Worm (Caenorhabditis elegans): ENCODE measurements around the gene F59C12.4.
A peak's percentile ranks its signal among the peaks of the same experiment; 100 is the strongest.

Gene F59C12.4

ce11 chrX:16634708-16635107 lies 32.3 kb upstream of the F59C12.4 start (continued):
- TF ChIP-seq ztf-3 (GFP tag; optimal IDR thresholded peaks at IDR 0.05) = peak; percentile 10
- peak; percentile 82 for TF ChIP-seq madf-10 (tag; optimal IDR thresholded peaks at IDR 0.05)
- TF ChIP-seq unc-62 (GFP tag; optimal IDR thresholded peaks at IDR 0.05) = no peak
- TF ChIP-seq T26A5.8 (tag; optimal IDR thresholded peaks at IDR 0.05) = peak; percentile 52
- TF ChIP-seq lsy-27 (tag; optimal IDR thresholded peaks at IDR 0.05; ENCODE audit: borderline replicate concordance, insufficient read depth) = peak; percentile 54
- TF ChIP-seq Y56A3A.18 (GFP tag; IDR thresholded peaks at IDR 0.05) = peak; percentile 84
- peak; percentile 46 for TF ChIP-seq mxl-1 (tag; optimal IDR thresholded peaks at IDR 0.05)
- TF ChIP-seq akir-1 (GFP tag; optimal IDR thresholded peaks at IDR 0.05) = peak; percentile 21
- TF ChIP-seq egl-44 (GFP tag; IDR thresholded peaks at IDR 0.05) = 0 out of 2 replicates have a peak, but pooled peaks have one; percentile 41
- peak; percentile 37; the same call in 1 of the 2 replicates for TF ChIP-seq K11D2.4 (GFP tag; IDR thresholded peaks at IDR 0.05)
- peak; percentile 60 for TF ChIP-seq repo-1 (tag; optimal IDR thresholded peaks at IDR 0.05)
- peak; percentile 85 for TF ChIP-seq die-1 (tag; optimal IDR thresholded peaks at IDR 0.05)
- TF ChIP-seq D2030.7 (GFP tag; IDR thresholded peaks at IDR 0.05) = peak; percentile 88
- TF ChIP-seq unc-130 (GFP tag; optimal IDR thresholded peaks at IDR 0.05) = peak; percentile 30
- peak; percentile 69; the same call in 1 of the 2 replicates for TF ChIP-seq egl-18 (GFP tag; IDR thresholded peaks at IDR 0.05)
- TF ChIP-seq mel-28 (tag; optimal IDR thresholded peaks at IDR 0.05; ENCODE audit: borderline replicate concordance) = no peak
- peak; percentile 80 for TF ChIP-seq nhr-90 (tag; optimal IDR thresholded peaks at IDR 0.05)
- TF ChIP-seq B0261.1 (tag; optimal IDR thresholded peaks at IDR 0.05) = peak; percentile 98
- TF ChIP-seq nhr-179 (tag; optimal IDR thresholded peaks at IDR 0.05) = peak; percentile 30
- peak; percentile 33 for TF ChIP-seq tlf-1 (GFP tag; optimal IDR thresholded peaks at IDR 0.05)
- TF ChIP-seq attf-5 (GFP tag; optimal IDR thresholded peaks at IDR 0.05) = peak; percentile 71
- TF ChIP-seq atf-7 (tag; optimal IDR thresholded peaks at IDR 0.05) = peak; percentile 51
- peak; percentile 75 for TF ChIP-seq hmg-20 (GFP tag; IDR thresholded peaks at IDR 0.05)
- TF ChIP-seq Y67H2A.10 (GFP tag; conservative IDR thresholded peaks at IDR 0.05) = no peak
- peak; percentile 81 for TF ChIP-seq ztf-25 (GFP tag; IDR thresholded peaks at IDR 0.05)
- no peak for TF ChIP-seq tbx-9 (tag; optimal IDR thresholded peaks at IDR 0.05; ENCODE audit: borderline replicate concordance)
- TF ChIP-seq ets-4 (GFP tag; optimal IDR thresholded peaks at IDR 0.05) = peak; percentile 5
- peak; percentile 30 for TF ChIP-seq hrde-1 (tag; optimal IDR thresholded peaks at IDR 0.05; ENCODE audit: borderline replicate concordance)
- peak; percentile 86 for TF ChIP-seq lin-40 (tag; optimal IDR thresholded peaks at IDR 0.05)
- TF ChIP-seq F57A8.1 (GFP tag; optimal IDR thresholded peaks at IDR 0.05) = peak; percentile 38
- peak; percentile 28 for TF ChIP-seq sptf-2 (GFP tag; optimal IDR thresholded peaks at IDR 0.05)
- TF ChIP-seq dox-1 (GFP tag; IDR thresholded peaks at IDR 0.05) = peak; percentile 90
- no peak for TF ChIP-seq lag-1 (GFP tag; IDR thresholded peaks at IDR 0.05)
- peak; percentile 87 for TF ChIP-seq ZK185.1 (tag; optimal IDR thresholded peaks at IDR 0.05; ENCODE audit: poor library complexity, severe bottlenecking)
- 0 out of 2 replicates have a peak, but pooled peaks have one; percentile 78 for TF ChIP-seq cebp-2 (GFP tag; IDR thresholded peaks at IDR 0.05)
- no peak for TF ChIP-seq aptf-3 (GFP tag; IDR thresholded peaks at IDR 0.05)
- peak; percentile 36 for TF ChIP-seq nhr-80 (tag; optimal IDR thresholded peaks at IDR 0.05)
- TF ChIP-seq ztf-18 (tag; optimal IDR thresholded peaks at IDR 0.05) = peak; percentile 47
- TF ChIP-seq attf-3 (GFP tag; conservative IDR thresholded peaks at IDR 0.05) = 0 out of 2 replicates have a peak, but pooled peaks have one; percentile 20
- peak; percentile 35; the same call in 1 of the 2 replicates for TF ChIP-seq ztf-6 (GFP tag; IDR thresholded peaks at IDR 0.05)
- peak; percentile 70 for TF ChIP-seq ceh-27 (GFP tag; optimal IDR thresholded peaks at IDR 0.05)
- TF ChIP-seq F23B12.7 (tag; optimal IDR thresholded peaks at IDR 0.05; ENCODE audit: insufficient read depth) = peak; percentile 71
- peak; percentile 42 for TF ChIP-seq fkh-3 (tag; optimal IDR thresholded peaks at IDR 0.05)
- peak; percentile 75 for TF ChIP-seq snpc-1.1 (tag; optimal IDR thresholded peaks at IDR 0.05; ENCODE audit: insufficient read depth)
- TF ChIP-seq madf-6 (GFP tag; IDR thresholded peaks at IDR 0.05) = no peak; the same call in 1 of the 2 replicates
- TF ChIP-seq ceh-40 (GFP tag; IDR thresholded peaks at IDR 0.05) = 0 out of 2 replicates have a peak, but pooled peaks have one; percentile 29
- peak; percentile 77 for TF ChIP-seq rcor-1 (GFP tag; IDR thresholded peaks at IDR 0.05)
- TF ChIP-seq F33H1.4 (GFP tag; IDR thresholded peaks at IDR 0.05) = no peak
